Fruit fly (Drosophila melanogaster): ENCODE data around the gene zuc.

DNA sequence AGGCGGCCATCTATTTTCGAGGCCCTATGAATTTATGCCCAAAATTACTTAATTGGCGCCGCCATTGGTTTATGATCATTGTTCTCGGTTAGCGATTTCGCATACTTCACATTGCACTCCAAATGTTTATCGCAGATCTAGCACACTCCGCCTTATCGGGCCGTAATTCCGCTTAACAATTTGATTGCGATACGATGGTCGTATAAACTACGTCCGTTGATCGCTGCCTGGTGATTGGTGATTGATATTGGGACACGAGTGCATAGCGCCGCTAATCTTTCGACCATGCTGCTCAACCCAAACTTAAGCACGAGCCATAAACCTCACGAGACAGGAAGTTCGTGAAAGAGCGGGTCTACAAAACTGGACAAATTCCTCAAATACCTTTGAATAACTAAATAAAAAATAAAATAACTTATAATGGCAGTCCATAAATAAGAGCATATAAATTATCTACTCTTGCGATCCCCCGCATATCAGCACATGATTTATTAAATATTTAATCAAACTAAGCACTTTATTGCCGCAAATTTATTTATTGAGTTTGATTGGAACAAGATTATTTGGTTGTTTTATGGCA, 41.0 kb upstream of the zuc start:
- no peak for TF ChIP-seq Mnt (GFP tag; optimal IDR thresholded peaks at IDR 0.05)
- no peak for TF ChIP-seq CG5204 (GFP tag; optimal IDR thresholded peaks at IDR 0.05)
- no peak for TF ChIP-seq toe (GFP tag; optimal IDR thresholded peaks at IDR 0.05)
- TF ChIP-seq CG7045 (GFP tag; optimal IDR thresholded peaks at IDR 0.05): no peak
- TF ChIP-seq kay (GFP tag; ENCODE audit: borderline replicate concordance): no peak
- no peak for TF ChIP-seq Hr96 (GFP tag; optimal IDR thresholded peaks at IDR 0.05)
- TF ChIP-seq CG11617 (GFP tag; optimal IDR thresholded peaks at IDR 0.05): no peak
- TF ChIP-seq CG12768 (GFP tag; optimal IDR thresholded peaks at IDR 0.05): no peak
